Fruit fly (Drosophila melanogaster) whole organism, embryonic: ENCODE data around the gene CG33932.

ENCODE experiments used
- ATbp ChIP-seq: fragments of 200-800 bp; sonication (Bioruptor generic); optimal IDR thresholded peaks from 2 replicates; lab custom pipeline; 2017; ENCODE audit warnings: missing biosample characterization, mild to moderate bottlenecking, missing genetic modification characterization, missing genetic modification reagents
- C15 ChIP-seq: fragments of 200-800 bp; sonication (Bioruptor generic); IDR thresholded peaks from 3 replicates; pipeline ENCODE4 v1.3.6; 2022; ENCODE audit warnings: missing biosample characterization, missing genetic modification characterization
- CG10321 ChIP-seq: fragments of 200-800 bp; sonication (Bioruptor generic); IDR thresholded peaks from 2 replicates; pipeline ENCODE4 v1.3.6; 2022; ENCODE audit warnings: missing biosample characterization, missing genetic modification characterization
- CG10654 ChIP-seq: fragments of 200-800 bp; sonication (Bioruptor generic); optimal IDR thresholded peaks from 2 replicates; lab custom pipeline; 2016; ENCODE audit warnings: missing biosample characterization, missing genetic modification characterization
- CG12071 ChIP-seq: fragments of 200-800 bp; sonication (Bioruptor generic); optimal IDR thresholded peaks from 3 replicates; lab custom pipeline; 2018; ENCODE audit warnings: missing biosample characterization, mild to moderate bottlenecking, missing genetic modification characterization
- CG12155 ChIP-seq: fragments of 200-800 bp; sonication (Bioruptor generic); optimal IDR thresholded peaks from 3 replicates; lab custom pipeline; 2016; ENCODE audit warnings: missing biosample characterization, missing genetic modification characterization
- CG17612 ChIP-seq: fragments of 200-800 bp; sonication (Bioruptor generic); IDR thresholded peaks from 2 replicates; pipeline ENCODE4 v1.3.6; 2022; ENCODE audit warnings: missing biosample characterization, missing genetic modification characterization
- CG17829 ChIP-seq: fragments of 200-800 bp; optimal IDR thresholded peaks from 2 replicates; lab custom pipeline; 2019; ENCODE audit warnings: missing biosample characterization, mild to moderate bottlenecking, missing genetic modification characterization, moderate library complexity
- CG18262 ChIP-seq: fragments of 200-800 bp; optimal IDR thresholded peaks from 3 replicates; lab custom pipeline; 2019; ENCODE audit warnings: missing biosample characterization, mild to moderate bottlenecking, missing genetic modification characterization, moderate library complexity
- CG18619 ChIP-seq: fragments of 200-800 bp; sonication (Bioruptor generic); optimal IDR thresholded peaks from 3 replicates; lab custom pipeline; 2017; ENCODE audit warnings: missing biosample characterization, mild to moderate bottlenecking, missing genetic modification characterization
- CG31441 ChIP-seq: fragments of 200-800 bp; sonication (Bioruptor generic); IDR thresholded peaks from 2 replicates; pipeline ENCODE4 v1.3.6; 2022; ENCODE audit warnings: missing biosample characterization, missing genetic modification characterization
- CG32532 ChIP-seq: fragments of 200-800 bp; sonication (Bioruptor generic); IDR thresholded peaks from 2 replicates; pipeline ENCODE4 v1.3.6; 2022; ENCODE audit warnings: missing biosample characterization, missing genetic modification characterization
- CG34422 ChIP-seq: fragments of 200-800 bp; sonication (Bioruptor generic); IDR thresholded peaks from 3 replicates; pipeline ENCODE4 v1.3.6; 2022; ENCODE audit warnings: missing biosample characterization, missing genetic modification characterization
- CG4328 ChIP-seq: fragments of 200-800 bp; sonication (Bioruptor generic); optimal IDR thresholded peaks from 3 replicates; lab custom pipeline; 2017; ENCODE audit warnings: missing biosample characterization, missing genetic modification reagents, missing genetic modification characterization
- CG7839 ChIP-seq: fragments of 200-800 bp; sonication (Bioruptor generic); optimal IDR thresholded peaks from 3 replicates; lab custom pipeline; 2018; ENCODE audit warnings: missing biosample characterization, mild to moderate bottlenecking, missing genetic modification characterization, moderate library complexity
- CG8359 ChIP-seq: fragments of 200-800 bp; sonication (Bioruptor generic); optimal IDR thresholded peaks from 2 replicates; lab custom pipeline; 2017; ENCODE audit warnings: missing biosample characterization, mild to moderate bottlenecking, missing genetic modification characterization, borderline replicate concordance
- CG8478 ChIP-seq: fragments of >200 bp; optimal IDR thresholded peaks from 2 replicates; lab custom pipeline; 2018
- CG9609 ChIP-seq: fragments of 200-800 bp; sonication (Bioruptor generic); optimal IDR thresholded peaks from 3 replicates; lab custom pipeline; 2016; ENCODE audit warnings: missing biosample characterization, missing genetic modification characterization
- CHES-1-like ChIP-seq: fragments of 200-800 bp; sonication (Bioruptor generic); optimal IDR thresholded peaks from 2 replicates; lab custom pipeline; 2016; ENCODE audit warnings: missing biosample characterization, missing genetic modification characterization
- CTCF ChIP-seq: fragments of 200-800 bp; sonication (Bioruptor generic); optimal IDR thresholded peaks from 2 replicates; lab custom pipeline; 2017; ENCODE audit warnings: missing biosample characterization, mild to moderate bottlenecking, missing genetic modification characterization, moderate library complexity
- CoRest ChIP-seq: fragments of 200-800 bp; sonication (Bioruptor generic); optimal IDR thresholded peaks from 3 replicates; lab custom pipeline; 2018; ENCODE audit warnings: missing biosample characterization, mild to moderate bottlenecking, missing genetic modification characterization, moderate library complexity
- D ChIP-seq, 2 experiments: fragments of 200-800 bp in 1 of 2; fragments of >200 bp in 1 of 2; sonication (Bioruptor generic) in 1 of 2; optimal IDR thresholded peaks; 2 replicates in 1 of 2; 3 replicates in 1 of 2; lab custom pipeline; 2017; ENCODE audit warnings: mild to moderate bottlenecking in 1 of 2, missing biosample characterization in 1 of 2, missing genetic modification characterization in 1 of 2, missing genetic modification reagents in 1 of 2
- Dip2 ChIP-seq: fragments of 200-800 bp; sonication (Bioruptor generic); IDR thresholded peaks from 2 replicates; pipeline ENCODE4 v1.3.6; 2022; ENCODE audit warnings: missing biosample characterization, missing genetic modification characterization
- Eip74EF ChIP-seq, 2 experiments: fragments of 200-800 bp in 1 of 2; fragments of >200 bp in 1 of 2; sonication (Bioruptor generic) in 1 of 2; optimal IDR thresholded peaks; 2 replicates each; lab custom pipeline; 2017 to 2019; ENCODE audit warnings: missing biosample characterization in 2 of 2, missing genetic modification characterization in 2 of 2, mild to moderate bottlenecking in 1 of 2, moderate library complexity in 1 of 2
- Ets97D ChIP-seq: fragments of 200-800 bp; sonication (Bioruptor generic); optimal IDR thresholded peaks from 3 replicates; lab custom pipeline; 2016; ENCODE audit warnings: missing biosample characterization, missing genetic modification characterization
- HHEX ChIP-seq: fragments of 200-800 bp; sonication (Bioruptor generic); optimal IDR thresholded peaks from 3 replicates; lab custom pipeline; 2017; ENCODE audit warnings: missing biosample characterization, mild to moderate bottlenecking, missing genetic modification characterization, missing genetic modification reagents
- HLHmδ ChIP-seq: fragments of 200-800 bp; sonication (Bioruptor generic); optimal IDR thresholded peaks from 2 replicates; lab custom pipeline; 2018; ENCODE audit warnings: missing biosample characterization, mild to moderate bottlenecking, missing genetic modification characterization, moderate library complexity
- Hmr ChIP-seq: fragments of 200-800 bp; sonication (Bioruptor generic); optimal IDR thresholded peaks from 3 replicates; lab custom pipeline; 2017; ENCODE audit warnings: mild to moderate bottlenecking, missing biosample characterization, missing genetic modification reagents, missing genetic modification characterization
- Hr51 ChIP-seq, 2 experiments: fragments of 200-800 bp; sonication (Bioruptor generic); optimal IDR thresholded peaks; 2 replicates in 1 of 2; 3 replicates in 1 of 2; lab custom pipeline; 2016 to 2018; ENCODE audit warnings: missing biosample characterization in 2 of 2, missing genetic modification characterization in 2 of 2, mild to moderate bottlenecking in 1 of 2, moderate library complexity in 1 of 2
- Spps ChIP-seq: fragments of 200-800 bp; sonication (Bioruptor generic); optimal IDR thresholded peaks from 2 replicates; lab custom pipeline; 2018; ENCODE audit warnings: missing biosample characterization, mild to moderate bottlenecking, missing genetic modification characterization
- Usf ChIP-seq: fragments of 200-800 bp; sonication (Bioruptor generic); optimal IDR thresholded peaks from 2 replicates; lab custom pipeline; 2017; ENCODE audit warnings: missing genotype, missing biosample characterization, missing genetic modification characterization
- ap ChIP-seq: fragments of 200-800 bp; sonication (Bioruptor generic); IDR thresholded peaks from 2 replicates; pipeline ENCODE4 v1.3.6; 2022; ENCODE audit warnings: missing biosample characterization, missing genetic modification characterization
- ato ChIP-seq: fragments of 200-800 bp; sonication (Bioruptor generic); IDR thresholded peaks from 2 replicates; pipeline ENCODE4 v1.3.6; 2022; ENCODE audit warnings: missing biosample characterization, missing genetic modification characterization; ENCODE audit not compliant: partially characterized antibody
- cg ChIP-seq: fragments of 200-800 bp; sonication (Bioruptor generic); optimal IDR thresholded peaks from 3 replicates; lab custom pipeline; 2019; ENCODE audit warnings: missing biosample characterization, mild to moderate bottlenecking, missing genetic modification characterization, moderate library complexity
- ewg ChIP-seq: fragments of 200-800 bp; sonication (Bioruptor generic); optimal IDR thresholded peaks from 3 replicates; lab custom pipeline; 2017; ENCODE audit warnings: mild to moderate bottlenecking, missing biosample characterization, missing genetic modification reagents, missing genetic modification characterization
- gem ChIP-seq: fragments of 200-800 bp; sonication (Bioruptor generic); optimal IDR thresholded peaks from 2 replicates; lab custom pipeline; 2019; ENCODE audit warnings: missing biosample characterization, mild to moderate bottlenecking, missing genetic modification characterization, moderate library complexity
- gt ChIP-seq: fragments of 200-800 bp; sonication (Bioruptor generic); IDR thresholded peaks from 2 replicates; pipeline ENCODE4 v1.3.6; 2022; ENCODE audit warnings: missing biosample characterization, missing genetic modification characterization
- lov ChIP-seq, 2 experiments: fragments of 200-800 bp in 1 of 2; fragments of >200 bp in 1 of 2; sonication (Bioruptor generic) in 1 of 2; IDR thresholded peaks in 1 of 2; optimal IDR thresholded peaks in 1 of 2; 2 replicates in 1 of 2; 3 replicates in 1 of 2; pipeline versions ENCODE4 v1.3.6 to Lab custom; 2017 to 2022; ENCODE audit warnings: missing biosample characterization in 1 of 2, missing genetic modification characterization in 1 of 2
- mam ChIP-seq: fragments of 200-800 bp; sonication (Bioruptor generic); optimal IDR thresholded peaks from 3 replicates; lab custom pipeline; 2016; ENCODE audit warnings: missing biosample characterization, missing genetic modification characterization
- nom ChIP-seq: fragments of 200-800 bp; sonication (Bioruptor generic); optimal IDR thresholded peaks from 2 replicates; lab custom pipeline; 2017; ENCODE audit warnings: missing biosample characterization, missing genetic modification characterization, mild to moderate bottlenecking, moderate library complexity, missing genetic modification reagents
- pan ChIP-seq, 4 experiments: fragments of >200 bp in 3 of 4; fragments of 200-800 bp in 1 of 4; sonication (Bioruptor generic) in 1 of 4; optimal IDR thresholded peaks in 3 of 4; IDR thresholded peaks in 1 of 4; 2 replicates each; pipeline versions ENCODE4 v1.3.6 to Lab custom; 2017 to 2022; ENCODE audit warnings: missing biosample characterization in 2 of 4, missing genetic modification characterization in 2 of 4, mixed read lengths in 1 of 4
- pnt ChIP-seq: fragments of 200-800 bp; sonication (Bioruptor generic); optimal IDR thresholded peaks from 3 replicates; lab custom pipeline; 2016; ENCODE audit warnings: missing biosample characterization, missing genetic modification characterization
- psq ChIP-seq: fragments of 200-800 bp; sonication (Bioruptor generic); optimal IDR thresholded peaks from 2 replicates; lab custom pipeline; 2017; ENCODE audit warnings: missing biosample characterization, missing genetic modification characterization
- pzg ChIP-seq: fragments of 200-800 bp; sonication (Bioruptor generic); optimal IDR thresholded peaks from 3 replicates; lab custom pipeline; 2018; ENCODE audit warnings: missing biosample characterization, mild to moderate bottlenecking, missing genetic modification characterization, moderate library complexity
- repo ChIP-seq: fragments of 200-800 bp; sonication (Bioruptor generic); optimal IDR thresholded peaks from 2 replicates; lab custom pipeline; 2016; ENCODE audit warnings: missing biosample characterization, missing genetic modification characterization
- tna ChIP-seq: fragments of 200-800 bp; sonication (Bioruptor generic); IDR thresholded peaks from 2 replicates; pipeline ENCODE4 v1.3.6; 2022; ENCODE audit warnings: missing biosample characterization, missing genetic modification characterization; ENCODE audit not compliant: partially characterized antibody
- tup ChIP-seq: fragments of 200-800 bp; sonication (Bioruptor generic); optimal IDR thresholded peaks from 2 replicates; lab custom pipeline; 2016; ENCODE audit warnings: missing biosample characterization, mild to moderate bottlenecking, missing genetic modification characterization, moderate library complexity
- zen2 ChIP-seq: fragments of 200-800 bp; sonication (Bioruptor generic); IDR thresholded peaks from 3 replicates; pipeline ENCODE4 v1.3.6; 2022; ENCODE audit warnings: missing biosample characterization, missing genetic modification characterization; ENCODE audit not compliant: partially characterized antibody

Gene CG33932

DNA sequence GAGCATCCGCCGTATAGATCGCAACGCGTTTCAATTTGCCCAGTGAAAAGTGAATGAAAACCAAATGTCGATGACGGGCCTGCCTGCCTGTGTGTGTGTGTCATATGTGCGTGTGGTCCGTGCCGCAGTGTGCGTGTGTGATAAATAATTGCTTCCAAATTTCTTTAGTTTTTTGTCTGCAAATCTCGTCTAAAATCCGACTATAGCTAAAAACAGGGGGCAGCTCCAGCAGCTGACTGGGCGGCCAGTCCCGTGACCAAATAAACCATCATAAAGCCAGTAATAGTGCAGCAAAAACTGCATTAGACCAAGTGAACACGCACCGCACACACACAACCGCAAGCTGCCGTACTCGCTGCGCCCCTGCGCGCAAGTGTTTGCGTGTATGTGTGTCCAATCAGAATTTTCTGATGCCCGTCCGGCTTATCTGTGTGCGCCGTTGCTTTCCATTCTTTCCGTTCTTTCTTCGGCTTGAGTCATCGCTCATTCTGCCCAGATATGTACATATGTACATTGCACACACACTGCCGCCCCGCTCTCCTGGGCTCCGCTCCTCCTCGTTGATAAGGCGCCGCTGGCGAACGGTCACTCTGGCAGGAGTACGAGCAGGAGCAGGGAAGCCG lies 46.9 kb upstream of the CG33932 start:
- TF ChIP-seq psq (GFP tag; lab: Kevin White, UChicago), result peak; percentile 2
- peak; percentile 57 for TF ChIP-seq nom (GFP tag; lab: Kevin White, UChicago)
- TF ChIP-seq Hmr (GFP tag; lab: Kevin White, UChicago), result no peak
- no peak for TF ChIP-seq mam
- no peak for TF ChIP-seq CG17612 (GFP tag; lab: Robert Waterston, UW)
- no peak for TF ChIP-seq Spps (tag; lab: Kevin White, UChicago)
- TF ChIP-seq CG31441 (GFP tag; lab: Robert Waterston, UW), result no peak
- TF ChIP-seq CG18619 (GFP tag; lab: Kevin White, UChicago), result no peak
- no peak for TF ChIP-seq gt (GFP tag; lab: Robert Waterston, UW)
- peak; percentile 23 for TF ChIP-seq ATbp (GFP tag; lab: Kevin White, UChicago)
- TF ChIP-seq ap (GFP tag; lab: Robert Waterston, UW), result no peak
- no peak for TF ChIP-seq Eip74EF (GFP tag; optimal IDR thresholded peaks at IDR 0.05; lab: Kevin White, UChicago)
- TF ChIP-seq cg, result peak; percentile 98
- no peak for TF ChIP-seq repo (GFP tag; lab: Kevin White, UChicago)
- TF ChIP-seq HHEX, result no peak
- no peak for TF ChIP-seq tna (GFP tag; lab: Robert Waterston, UW)
- TF ChIP-seq lov (optimal IDR thresholded peaks at IDR 0.05; lab: Kevin White, UChicago), result no peak
- no peak for TF ChIP-seq lov (GFP tag; IDR thresholded peaks at IDR 0.05; lab: Robert Waterston, UW)
- peak; percentile 52 for TF ChIP-seq CG12155 (GFP tag; lab: Kevin White, UChicago)
- no peak for TF ChIP-seq Dip2
- no peak for TF ChIP-seq CG9609 (GFP tag; lab: Kevin White, UChicago)
- no peak for TF ChIP-seq C15 (GFP tag; lab: Robert Waterston, UW)
- no peak for TF ChIP-seq CG4328
- TF ChIP-seq Hr51 (GFP tag; optimal IDR thresholded peaks at IDR 0.05; lab: Kevin White, UChicago), result peak in 1 of 2 experiments; percentile 11
- no peak for TF ChIP-seq CoRest (tag; lab: Kevin White, UChicago)
- no peak for TF ChIP-seq pnt
- no peak for TF ChIP-seq ato (GFP tag; lab: Robert Waterston, UW)
- no peak for TF ChIP-seq CG32532
- TF ChIP-seq CG10654 (GFP tag; lab: Kevin White, UChicago), result no peak
- no peak for TF ChIP-seq CHES-1-like (GFP tag; lab: Kevin White, UChicago)
- no peak for TF ChIP-seq tup
- no peak for TF ChIP-seq CG18262 (tag; lab: Kevin White, UChicago)
- no peak for TF ChIP-seq CG8359 (GFP tag; lab: Kevin White, UChicago)
- TF ChIP-seq CG10321 (GFP tag; lab: Robert Waterston, UW), result no peak
- TF ChIP-seq CG17829, result no peak
- TF ChIP-seq pzg (GFP tag; lab: Kevin White, UChicago), result no peak
- no peak for TF ChIP-seq pan (optimal IDR thresholded peaks at IDR 0.05; lab: Kevin White, UChicago)
- TF ChIP-seq pan (GFP tag; optimal IDR thresholded peaks at IDR 0.05 in 1 of 2, IDR thresholded peaks at IDR 0.05 in 1 of 2), result no peak
- TF ChIP-seq gem (tag; lab: Kevin White, UChicago), result no peak
- TF ChIP-seq D (optimal IDR thresholded peaks at IDR 0.05; lab: Kevin White, UChicago), result no peak
- no peak for TF ChIP-seq D (GFP tag; optimal IDR thresholded peaks at IDR 0.05; lab: Kevin White, UChicago)
- TF ChIP-seq ewg (GFP tag; lab: Kevin White, UChicago), result peak; percentile 25
- no peak for TF ChIP-seq CG34422 (GFP tag; lab: Robert Waterston, UW)
- no peak for TF ChIP-seq Ets97D (GFP tag; lab: Kevin White, UChicago)
- peak; percentile 92 for TF ChIP-seq CG8478 (lab: Kevin White, UChicago)
- no peak for TF ChIP-seq zen2 (GFP tag; lab: Robert Waterston, UW)
- no peak for TF ChIP-seq Usf
- TF ChIP-seq CG12071 (GFP tag; lab: Kevin White, UChicago), result no peak
- TF ChIP-seq CG7839 (tag; lab: Kevin White, UChicago), result no peak
- no peak for TF ChIP-seq CTCF (GFP tag; lab: Kevin White, UChicago)
- peak; percentile 39 for TF ChIP-seq HLHmδ
